Worm (Caenorhabditis elegans) whole organism, young adult: ENCODE data around the gene mop-25.1.

Source experiments
- T07F8.4 ChIP-seq: sonication (generic microtip); optimal IDR thresholded peaks from 2 replicates; lab custom pipeline; 2016; ENCODE audit warnings: mild to moderate bottlenecking, missing genetic modification characterization, moderate library complexity, missing compliant biosample characterization
- him-1 ChIP-seq: sonication (generic microtip); optimal IDR thresholded peaks from 2 replicates; lab custom pipeline; 2016; ENCODE audit warnings: missing genotype, missing genetic modification reagents, missing genetic modification characterization, missing compliant biosample characterization
- hlh-26 ChIP-seq: fragments of 200-800 bp; sonication (Bioruptor generic); conservative IDR thresholded peaks from 2 replicates; pipeline ENCODE4 v1.3.6; 2022; ENCODE audit warnings: missing genetic modification reagents, missing genetic modification characterization, missing compliant biosample characterization
- lir-1 ChIP-seq: fragments of 200-800 bp; sonication (Bioruptor generic); conservative IDR thresholded peaks from 2 replicates; pipeline ENCODE4 v1.3.6; 2022; ENCODE audit warnings: missing genetic modification reagents, missing genetic modification characterization, missing compliant biosample characterization
- lsl-1 ChIP-seq: fragments of 200-800 bp; sonication (Bioruptor generic); optimal IDR thresholded peaks from 2 replicates; lab custom pipeline; 2018; ENCODE audit warnings: mild to moderate bottlenecking, missing genetic modification characterization, moderate library complexity, missing compliant biosample characterization
- madf-10 ChIP-seq: sonication (generic microtip); optimal IDR thresholded peaks from 2 replicates; lab custom pipeline; 2016; ENCODE audit warnings: mild to moderate bottlenecking, missing genetic modification characterization, missing compliant biosample characterization
- nfya-1 ChIP-seq: sonication (generic microtip); optimal IDR thresholded peaks from 2 replicates; lab custom pipeline; 2017; ENCODE audit warnings: antibody characterized with exemption, missing compliant biosample characterization, missing genetic modification characterization, borderline replicate concordance; ENCODE audit not compliant: insufficient read depth
- pha-4 ChIP-seq: fragments of 150-350 bp; sonication (generic microtip); optimal IDR thresholded peaks from 2 replicates; lab custom pipeline; 2014; ENCODE audit warnings: missing biosample characterization, missing genetic modification reagents, missing genetic modification characterization
- rpc-1 ChIP-seq, 2 experiments: fragments of 150-350 bp in 1 of 2; sonication (generic microtip) in 1 of 2; optimal IDR thresholded peaks; 2 replicates each; lab custom pipeline; 2014 to 2018; ENCODE audit warnings: missing biosample characterization in 1 of 2, missing genetic modification characterization in 1 of 2, missing genetic modification reagents in 1 of 2, missing genotype in 1 of 2
- snpc-4 ChIP-seq, 5 experiments: fragments of 150-350 bp in 1 of 5; sonication (generic microtip) in 4 of 5; optimal IDR thresholded peaks; 2 replicates each; lab custom pipeline; 2014 to 2018; ENCODE audit warnings: missing genetic modification characterization in 5 of 5, missing biosample characterization in 3 of 5, antibody characterized with exemption in 2 of 5, mild to moderate bottlenecking in 2 of 5, missing compliant biosample characterization in 2 of 5, missing genotype in 2 of 5, moderate library complexity in 2 of 5, missing genetic modification reagents in 1 of 5
- tbp1 ChIP-seq: fragments of 200-800 bp; sonication (Bioruptor generic); optimal IDR thresholded peaks from 2 replicates; lab custom pipeline; 2018; ENCODE audit warnings: mild to moderate bottlenecking, missing genetic modification characterization, missing compliant biosample characterization
- unc-62 ChIP-seq: fragments of 150-350 bp; optimal IDR thresholded peaks from 2 replicates; lab custom pipeline; 2014; ENCODE audit warnings: missing biosample characterization, missing genetic modification reagents, missing genetic modification characterization
- zfh-2 ChIP-seq: fragments of 200-800 bp; sonication (Bioruptor generic); conservative IDR thresholded peaks from 2 replicates; pipeline ENCODE4 v1.3.6; 2022; ENCODE audit warnings: missing genetic modification reagents, missing genetic modification characterization, missing compliant biosample characterization

ce11 chrX:3991652-3992051 lies 20.4 kb upstream of the mop-25.1 start:
- TF ChIP-seq zfh-2: no peak
- TF ChIP-seq hlh-26 (GFP tag; lab: Robert Waterston, UW): no peak
- no peak for TF ChIP-seq pha-4 (tag; lab: Kevin White, UChicago)
- TF ChIP-seq unc-62: no peak
- TF ChIP-seq snpc-4 (GFP tag; optimal IDR thresholded peaks at IDR 0.05; lab: Kevin White, UChicago): no peak
- no peak for TF ChIP-seq snpc-4 (tag; optimal IDR thresholded peaks at IDR 0.05; lab: Kevin White, UChicago)
- no peak for TF ChIP-seq lsl-1 (GFP tag; lab: Kevin White, UChicago)
- TF ChIP-seq nfya-1 (tag; lab: Kevin White, UChicago): no peak
- TF ChIP-seq T07F8.4 (tag; lab: Kevin White, UChicago): no peak
- no peak for TF ChIP-seq lir-1 (GFP tag; lab: Robert Waterston, UW)
- TF ChIP-seq tbp1: no peak
- TF ChIP-seq him-1 (tag; lab: Kevin White, UChicago): no peak
- no peak for TF ChIP-seq rpc-1 (optimal IDR thresholded peaks at IDR 0.05; lab: Kevin White, UChicago)
- TF ChIP-seq rpc-1 (tag; optimal IDR thresholded peaks at IDR 0.05; lab: Kevin White, UChicago): no peak
- TF ChIP-seq madf-10: no peak
